Fruit fly (Drosophila melanogaster): Measurements from ENCODE around the gene csw.

Gene csw

DNA sequence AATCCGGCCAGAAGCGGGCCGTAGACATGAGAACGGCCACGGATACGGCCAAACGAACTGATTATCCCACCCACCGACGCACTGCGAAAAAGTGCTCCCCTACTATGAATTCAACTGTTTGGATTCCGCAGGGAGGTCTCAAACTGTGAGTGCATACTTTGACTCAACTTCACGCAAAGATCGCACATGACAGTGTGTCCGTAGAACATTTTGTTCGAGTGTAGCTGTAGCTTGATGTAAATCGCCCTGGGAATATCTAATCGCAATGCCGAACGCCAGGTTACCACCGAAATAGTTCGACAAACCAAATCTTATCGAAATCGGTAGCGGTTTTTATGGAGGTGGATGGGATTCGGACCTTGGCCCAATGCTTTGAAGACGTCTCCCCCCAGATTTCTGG, 67.0 kb downstream of the csw start:
- TF ChIP-seq kay (GFP tag; ENCODE audit: borderline replicate concordance) (no peak), CG11617 (GFP tag; optimal IDR thresholded peaks at IDR 0.05) (no peak)

DNA sequence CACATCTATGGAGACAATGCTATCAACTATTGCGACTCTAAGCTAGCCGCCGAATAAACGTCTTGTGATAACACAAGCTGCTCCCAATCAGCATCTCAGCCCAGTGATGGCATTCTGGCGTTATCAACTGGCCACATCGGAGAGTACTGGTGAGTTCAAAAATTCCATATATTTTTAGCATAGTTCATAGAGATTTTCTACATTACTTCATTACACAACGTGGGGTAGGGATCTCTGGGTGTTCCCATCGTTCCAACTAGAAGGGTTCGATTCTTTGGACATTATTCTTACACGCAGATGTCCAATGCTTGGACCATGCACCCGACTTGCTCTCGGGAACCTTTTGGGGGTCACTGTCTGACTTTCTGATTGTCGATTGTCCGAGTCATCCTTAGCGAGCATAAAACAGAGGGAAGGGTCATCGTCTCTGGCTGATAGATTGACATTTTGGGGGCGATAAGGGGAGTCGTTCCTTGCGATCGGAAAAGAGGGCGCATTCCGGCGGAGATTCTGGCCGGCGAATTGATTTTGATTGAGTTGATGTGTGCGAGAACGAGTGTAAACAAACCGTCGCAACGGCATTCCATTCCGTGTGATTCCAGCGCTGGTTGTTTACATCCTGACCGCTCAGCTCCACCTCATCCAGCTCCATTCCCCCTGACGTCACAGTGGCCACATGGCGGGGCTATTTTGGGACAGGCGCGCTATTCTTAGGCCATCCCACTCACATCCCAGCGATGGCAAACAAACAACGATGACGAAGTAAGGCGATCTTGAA, 68.3 kb downstream of the csw start, which contains the start of the genes Cyp4d1 and CG3630:
Gene Cyp4d1, minus strand, starts transcription at position 51 of the 778 bp plus-strand sequence.
Gene CG3630, plus strand, starts transcription at position 67 of the 778 bp plus-strand sequence.
- TF ChIP-seq CG14711 (tag; optimal IDR thresholded peaks at IDR 0.05) (no peak), ovo (GFP tag; optimal IDR thresholded peaks at IDR 0.05) (no peak), cnc (optimal IDR thresholded peaks at IDR 0.05) (no peak), Crg-1 (GFP tag; optimal IDR thresholded peaks at IDR 0.05) (no peak), CG7101 (tag; optimal IDR thresholded peaks at IDR 0.05) (no peak), Hr96 (GFP tag; optimal IDR thresholded peaks at IDR 0.05) (no peak), CG5204 (GFP tag; optimal IDR thresholded peaks at IDR 0.05) (no peak), CG12768 (GFP tag; optimal IDR thresholded peaks at IDR 0.05) (no peak), CG1620 (GFP tag; optimal IDR thresholded peaks at IDR 0.05) (no peak), Mnt (GFP tag; optimal IDR thresholded peaks at IDR 0.05) (no peak), bab1 (GFP tag; optimal IDR thresholded peaks at IDR 0.05) (no peak), tj (GFP tag; optimal IDR thresholded peaks at IDR 0.05) (no peak), cic (GFP tag; optimal IDR thresholded peaks at IDR 0.05) (no peak), toe (GFP tag; optimal IDR thresholded peaks at IDR 0.05) (no peak), CG11617 (GFP tag; optimal IDR thresholded peaks at IDR 0.05) (no peak), CG7045 (GFP tag; optimal IDR thresholded peaks at IDR 0.05) (no peak), pad (GFP tag; optimal IDR thresholded peaks at IDR 0.05) (no peak), Clk (GFP tag; optimal IDR thresholded peaks at IDR 0.05) (no peak), kay (GFP tag; ENCODE audit: borderline replicate concordance) (no peak)

DNA sequence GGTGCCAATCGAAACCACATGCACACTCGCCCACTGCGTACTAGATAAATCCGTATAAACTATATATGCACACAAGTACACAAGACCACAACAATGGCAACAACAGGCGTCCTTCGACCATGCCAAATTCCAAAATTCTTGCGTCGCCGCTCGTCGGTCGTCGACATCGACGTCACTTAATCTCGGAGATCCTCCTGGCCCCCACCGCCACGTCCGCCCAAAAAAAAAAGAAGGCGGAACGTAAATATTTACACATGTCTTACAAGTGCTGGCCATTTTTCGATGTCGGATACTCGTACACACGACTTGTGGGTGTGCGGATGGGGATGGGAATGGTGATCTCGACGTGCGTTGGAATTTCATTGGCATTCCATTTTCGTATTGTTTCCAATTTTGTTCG, 69.3 kb downstream of the csw start:
- TF ChIP-seq CG33017 (tag; optimal IDR thresholded peaks at IDR 0.05), result no peak
- TF ChIP-seq CG5204 (GFP tag; optimal IDR thresholded peaks at IDR 0.05), result no peak
- no peak for TF ChIP-seq Hr96 (GFP tag; optimal IDR thresholded peaks at IDR 0.05)
- no peak for TF ChIP-seq kay (GFP tag; ENCODE audit: borderline replicate concordance)
- no peak for TF ChIP-seq CG14711 (tag; optimal IDR thresholded peaks at IDR 0.05)
- no peak for TF ChIP-seq cnc (optimal IDR thresholded peaks at IDR 0.05)
- TF ChIP-seq bab1 (GFP tag; optimal IDR thresholded peaks at IDR 0.05), result no peak
- no peak for TF ChIP-seq CG7101 (tag; optimal IDR thresholded peaks at IDR 0.05)
- no peak for TF ChIP-seq Crg-1 (GFP tag; optimal IDR thresholded peaks at IDR 0.05)
- TF ChIP-seq toe (GFP tag; optimal IDR thresholded peaks at IDR 0.05), result no peak
- no peak for TF ChIP-seq CG11617 (GFP tag; optimal IDR thresholded peaks at IDR 0.05)
- no peak for TF ChIP-seq CG7045 (GFP tag; optimal IDR thresholded peaks at IDR 0.05)
- TF ChIP-seq Mnt (GFP tag; optimal IDR thresholded peaks at IDR 0.05), result no peak
- TF ChIP-seq tj (GFP tag; optimal IDR thresholded peaks at IDR 0.05), result no peak
- TF ChIP-seq Clk (GFP tag; optimal IDR thresholded peaks at IDR 0.05), result no peak
- no peak for TF ChIP-seq CG12768 (GFP tag; optimal IDR thresholded peaks at IDR 0.05)

Measured in whole organism, adult.